Worm (Caenorhabditis elegans) whole organism, L3 larva: ENCODE data around the gene F15B10.3.

Experiments
- ZK546.5 ChIP-seq: sonication (generic microtip); optimal IDR thresholded peaks from 2 replicates; lab custom pipeline; 2017; ENCODE audit warnings: missing biosample characterization, missing genetic modification characterization
- ceh-16 ChIP-seq: sonication (generic microtip); optimal IDR thresholded peaks from 2 replicates; lab custom pipeline; 2017; ENCODE audit warnings: missing biosample characterization, missing genetic modification characterization
- mdl-1 ChIP-seq: fragments of 150-350 bp; optimal IDR thresholded peaks from 2 replicates; lab custom pipeline; 2014; ENCODE audit warnings: missing biosample characterization, missing genetic modification characterization
- nfya-1 ChIP-seq: sonication (generic microtip); optimal IDR thresholded peaks from 2 replicates; lab custom pipeline; 2017; ENCODE audit warnings: missing genetic modification characterization, mild to moderate bottlenecking, missing compliant biosample characterization, antibody characterized with exemption, moderate library complexity; ENCODE audit not compliant: insufficient read depth
- nhr-11 ChIP-seq: fragments of 150-350 bp; optimal IDR thresholded peaks from 2 replicates; lab custom pipeline; 2014; ENCODE audit warnings: missing biosample characterization, missing genetic modification characterization
- nhr-76 ChIP-seq: fragments of 150-350 bp; sonication (generic microtip); optimal IDR thresholded peaks from 5 replicates; lab custom pipeline; 2014; ENCODE audit warnings: missing biosample characterization, missing genetic modification characterization
- unc-39 ChIP-seq: sonication (generic microtip); optimal IDR thresholded peaks from 4 replicates; lab custom pipeline; 2017; ENCODE audit warnings: missing biosample characterization, missing genetic modification characterization
- zag-1 ChIP-seq: fragments of 150-350 bp; optimal IDR thresholded peaks from 2 replicates; lab custom pipeline; 2014; ENCODE audit warnings: missing biosample characterization, missing genetic modification characterization

DNA sequence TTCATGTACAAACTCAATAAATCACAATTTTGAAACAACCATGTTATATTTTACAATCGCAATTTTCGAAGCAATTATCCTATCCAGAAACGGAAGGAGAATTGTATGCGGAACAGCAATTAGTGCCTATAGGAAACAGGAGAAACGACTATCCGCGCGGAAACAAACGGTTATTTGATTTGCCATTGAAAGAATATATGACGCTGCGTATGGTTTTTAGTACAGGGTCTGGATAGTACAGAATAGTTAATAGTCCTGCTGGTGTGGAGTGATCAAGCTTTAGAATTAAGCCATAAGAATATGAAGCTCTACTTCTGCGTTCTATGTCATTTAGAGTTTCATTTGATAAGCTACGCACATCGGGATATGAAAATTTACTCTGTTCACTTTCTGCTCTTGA lies 44.4 kb downstream of the F15B10.3 start:
- TF ChIP-seq mdl-1 (no peak), nhr-11 (tag; lab: Kevin White, UChicago) (no peak), nfya-1 (tag; lab: Kevin White, UChicago) (no peak), zag-1 (tag; lab: Kevin White, UChicago) (no peak), nhr-76 (no peak), unc-39 (tag; lab: Kevin White, UChicago) (no peak), ceh-16 (tag; lab: Kevin White, UChicago) (no peak), ZK546.5 (no peak)
